Worm (Caenorhabditis elegans) whole organism, L4 larva: Measurements from ENCODE around the gene rpl-26.

Experiments
- D1046.2 ChIP-seq: fragments of 200-800 bp; sonication (Bioruptor generic); IDR thresholded peaks from 2 replicates; pipeline ENCODE4 v1.3.6; 2022; ENCODE audit warnings: missing genetic modification characterization, missing compliant biosample characterization
- F26F4.8 ChIP-seq: fragments of 200-800 bp; sonication (Bioruptor generic); conservative IDR thresholded peaks from 2 replicates; pipeline ENCODE4 v1.3.6; 2022; ENCODE audit warnings: missing genetic modification characterization, missing compliant biosample characterization
- F37D6.2 ChIP-seq: sonication (generic microtip); optimal IDR thresholded peaks from 2 replicates; lab custom pipeline; 2016; ENCODE audit warnings: mild to moderate bottlenecking, missing genetic modification characterization, missing compliant biosample characterization
- F44E2.7 ChIP-seq: fragments of 200-800 bp; sonication (Bioruptor generic); IDR thresholded peaks from 2 replicates; pipeline ENCODE4 v2.1.2; 2022; ENCODE audit warnings: missing genetic modification characterization, missing compliant biosample characterization
- R02D3.7 ChIP-seq: fragments of 150-350 bp; sonication (generic microtip); optimal IDR thresholded peaks from 3 replicates; lab custom pipeline; 2014; ENCODE audit warnings: missing biosample characterization, missing genetic modification characterization
- T26A8.4 ChIP-seq: fragments of 200-800 bp; sonication (Bioruptor generic); IDR thresholded peaks from 2 replicates; pipeline ENCODE4 v1.3.6; 2022; ENCODE audit warnings: missing genetic modification characterization, missing compliant biosample characterization
- aha-1 ChIP-seq: fragments of 150-350 bp; peaks from one replicate; lab custom pipeline; 2014; ENCODE audit warnings: missing biosample characterization, missing genetic modification characterization
- ama-1 ChIP-seq: fragments of 150-350 bp; optimal IDR thresholded peaks from 2 replicates; lab custom pipeline; 2014; ENCODE audit warnings: inconsistent platforms, mixed read lengths
- ceh-32 ChIP-seq: sonication (generic microtip); optimal IDR thresholded peaks from 2 replicates; lab custom pipeline; 2016; ENCODE audit warnings: mild to moderate bottlenecking, missing genetic modification characterization, missing compliant biosample characterization; ENCODE audit not compliant: poor library complexity
- ceh-44 ChIP-seq: fragments of 200-800 bp; sonication (Bioruptor generic); IDR thresholded peaks from 2 replicates; pipeline ENCODE4 v1.3.6; 2022; ENCODE audit warnings: missing genetic modification reagents, missing genetic modification characterization, missing compliant biosample characterization
- ces-1 ChIP-seq: fragments of 150-350 bp; sonication (generic microtip); optimal IDR thresholded peaks from 4 replicates; lab custom pipeline; 2014; ENCODE audit warnings: missing biosample characterization, missing genetic modification reagents, missing genetic modification characterization
- cey-2 ChIP-seq: sonication (generic microtip); optimal IDR thresholded peaks from 3 replicates; lab custom pipeline; 2017; ENCODE audit warnings: missing genetic modification characterization, mild to moderate bottlenecking, missing compliant biosample characterization, antibody characterized with exemption, borderline replicate concordance; ENCODE audit not compliant: insufficient read depth
- daf-12 ChIP-seq: fragments of 150-350 bp; optimal IDR thresholded peaks from 2 replicates; lab custom pipeline; 2014; ENCODE audit warnings: missing biosample characterization, missing genetic modification reagents, missing genetic modification characterization
- dmd-9 ChIP-seq: fragments of 200-800 bp; sonication (Bioruptor generic); IDR thresholded peaks from 2 replicates; pipeline ENCODE4 v1.3.6; 2022; ENCODE audit warnings: missing genetic modification reagents, missing genetic modification characterization, missing compliant biosample characterization
- dpl-1 ChIP-seq: fragments of 150-350 bp; optimal IDR thresholded peaks from 2 replicates; lab custom pipeline; 2014; ENCODE audit warnings: missing biosample characterization, missing genetic modification reagents, missing genetic modification characterization
- egl-27 ChIP-seq: sonication (generic microtip); optimal IDR thresholded peaks from 3 replicates; lab custom pipeline; 2017; ENCODE audit warnings: missing biosample characterization, missing genetic modification reagents, missing genetic modification characterization
- egl-43 ChIP-seq: fragments of 200-800 bp; sonication (Bioruptor generic); IDR thresholded peaks from 2 replicates; pipeline ENCODE4 v1.3.6; 2022; ENCODE audit warnings: missing genetic modification reagents, missing genetic modification characterization, missing compliant biosample characterization
- fkh-10 ChIP-seq: fragments of 150-350 bp; optimal IDR thresholded peaks from 2 replicates; lab custom pipeline; 2014; ENCODE audit warnings: missing biosample characterization, missing genetic modification reagents, missing genetic modification characterization
- fos-1 ChIP-seq: fragments of 150-350 bp; optimal IDR thresholded peaks from 2 replicates; lab custom pipeline; 2014; ENCODE audit warnings: missing biosample characterization, missing genetic modification characterization
- gei-8 ChIP-seq: fragments of 200-800 bp; sonication (Bioruptor generic); optimal IDR thresholded peaks from 2 replicates; lab custom pipeline; 2018; ENCODE audit warnings: mild to moderate bottlenecking, missing genetic modification characterization, missing compliant biosample characterization
- hlh-11 ChIP-seq: fragments of 200-800 bp; sonication (Bioruptor generic); optimal IDR thresholded peaks from 2 replicates; lab custom pipeline; 2018; ENCODE audit warnings: mild to moderate bottlenecking, missing genetic modification characterization, missing compliant biosample characterization
- hmg-1.1 ChIP-seq: fragments of 200-800 bp; sonication (Bioruptor generic); IDR thresholded peaks from 2 replicates; pipeline ENCODE4 v1.3.6; 2022; ENCODE audit warnings: missing genetic modification reagents, missing genetic modification characterization, missing compliant biosample characterization
- lin-38 ChIP-seq: fragments of 200-800 bp; sonication (Bioruptor generic); IDR thresholded peaks from 2 replicates; pipeline ENCODE4 v1.3.6; 2022; ENCODE audit warnings: missing genetic modification reagents, missing genetic modification characterization, missing compliant biosample characterization
- lsy-2 ChIP-seq, 2 experiments: fragments of 150-350 bp in 1 of 2; sonication (generic microtip) in 1 of 2; optimal IDR thresholded peaks; 2 replicates each; lab custom pipeline; 2014 to 2017; ENCODE audit warnings: missing biosample characterization in 2 of 2, missing genetic modification characterization in 2 of 2
- madf-5 ChIP-seq, 2 experiments: fragments of 200-800 bp; sonication (Bioruptor generic); IDR thresholded peaks; 2 replicates each; pipeline ENCODE4 v1.3.6; 2022; ENCODE audit warnings: missing compliant biosample characterization in 2 of 2, missing genetic modification characterization in 2 of 2
- mdl-1 ChIP-seq, 2 experiments: fragments of 150-350 bp in 1 of 2; sonication (generic microtip) in 1 of 2; optimal IDR thresholded peaks; 2 replicates each; lab custom pipeline; 2014 to 2017; ENCODE audit warnings: missing biosample characterization in 2 of 2, missing genetic modification characterization in 2 of 2
- mep-1 ChIP-seq: fragments of 150-350 bp; sonication (generic microtip); optimal IDR thresholded peaks from 3 replicates; lab custom pipeline; 2014; ENCODE audit warnings: missing biosample characterization, missing genetic modification characterization
- mes-2 ChIP-seq: sonication (generic microtip); optimal IDR thresholded peaks from 2 replicates; lab custom pipeline; 2016; ENCODE audit warnings: missing genotype, mild to moderate bottlenecking, missing genetic modification characterization, missing compliant biosample characterization; ENCODE audit not compliant: poor library complexity, severe bottlenecking
- mxl-2 ChIP-seq: fragments of 200-800 bp; sonication (Bioruptor generic); conservative IDR thresholded peaks from 2 replicates; pipeline ENCODE4 v1.3.6; 2022; ENCODE audit warnings: missing genetic modification reagents, missing genetic modification characterization, missing compliant biosample characterization
- nhr-11 ChIP-seq: fragments of 150-350 bp; optimal IDR thresholded peaks from 2 replicates; lab custom pipeline; 2014; ENCODE audit warnings: missing biosample characterization, missing genetic modification characterization
- nhr-111 ChIP-seq: fragments of 200-800 bp; sonication (Bioruptor generic); optimal IDR thresholded peaks from 2 replicates; lab custom pipeline; 2018; ENCODE audit warnings: mild to moderate bottlenecking, missing genetic modification characterization, missing compliant biosample characterization
- nhr-237 ChIP-seq: sonication (generic microtip); optimal IDR thresholded peaks from 2 replicates; lab custom pipeline; 2017; ENCODE audit warnings: missing biosample characterization, missing genetic modification characterization
- nhr-25 ChIP-seq: sonication (generic microtip); optimal IDR thresholded peaks from 2 replicates; lab custom pipeline; 2017; ENCODE audit warnings: missing genetic modification characterization, mild to moderate bottlenecking, missing compliant biosample characterization, antibody characterized with exemption, moderate library complexity, borderline replicate concordance; ENCODE audit not compliant: insufficient read depth
- nhr-28 ChIP-seq: fragments of 150-350 bp; optimal IDR thresholded peaks from 2 replicates; lab custom pipeline; 2014; ENCODE audit warnings: missing biosample characterization, missing genetic modification characterization
- nhr-42 ChIP-seq: fragments of 200-800 bp; sonication (Bioruptor generic); IDR thresholded peaks from 2 replicates; pipeline ENCODE4 v1.3.6; 2022; ENCODE audit warnings: missing genetic modification characterization, missing compliant biosample characterization
- nhr-48 ChIP-seq: sonication (generic microtip); optimal IDR thresholded peaks from 2 replicates; lab custom pipeline; 2016; ENCODE audit warnings: mild to moderate bottlenecking, missing genetic modification characterization, missing compliant biosample characterization
- nhr-6 ChIP-seq: fragments of 150-350 bp; optimal IDR thresholded peaks from 2 replicates; lab custom pipeline; 2014; ENCODE audit warnings: missing biosample characterization, missing genetic modification characterization
- nhr-77 ChIP-seq: fragments of 150-350 bp; optimal IDR thresholded peaks from 2 replicates; lab custom pipeline; 2014; ENCODE audit warnings: missing biosample characterization, missing genetic modification characterization
- rbr-2 ChIP-seq: sonication (generic microtip); optimal IDR thresholded peaks from 2 replicates; lab custom pipeline; 2016; ENCODE audit warnings: missing genotype, missing genetic modification characterization, missing compliant biosample characterization
- set-16 ChIP-seq: fragments of 200-800 bp; sonication (Bioruptor generic); IDR thresholded peaks from 2 replicates; pipeline ENCODE4 v1.3.6; 2022; ENCODE audit warnings: missing genetic modification reagents, missing genetic modification characterization, missing compliant biosample characterization
- snpc-1.2 ChIP-seq: fragments of 200-800 bp; sonication (Bioruptor generic); IDR thresholded peaks from 2 replicates; pipeline ENCODE4 v1.3.6; 2022; ENCODE audit warnings: missing genetic modification reagents, missing genetic modification characterization, missing compliant biosample characterization
- spr-3 ChIP-seq: fragments of 200-800 bp; sonication (Bioruptor generic); optimal IDR thresholded peaks from 2 replicates; lab custom pipeline; 2018; ENCODE audit warnings: mild to moderate bottlenecking, missing genetic modification characterization, missing compliant biosample characterization
- unc-39 ChIP-seq: sonication (generic microtip); optimal IDR thresholded peaks from 2 replicates; lab custom pipeline; 2017; ENCODE audit warnings: missing biosample characterization, missing genetic modification characterization
- zfp-2 ChIP-seq: sonication (generic microtip); optimal IDR thresholded peaks from 2 replicates; lab custom pipeline; 2016; ENCODE audit warnings: mild to moderate bottlenecking, missing genetic modification characterization, missing compliant biosample characterization
- ztf-11 ChIP-seq: fragments of 150-350 bp; optimal IDR thresholded peaks from 2 replicates; lab custom pipeline; 2014; ENCODE audit warnings: missing biosample characterization, missing genetic modification characterization

Gene rpl-26

ce11 chrII:8602337-8602944 lies at the start of gene rpl-26, which contains the start of gene cpf-1:
rpl-26 (plus strand) TSS chrII:8602785.
cpf-1 (minus strand) TSS chrII:8602440.
- TF ChIP-seq nhr-77 (peak; percentile 57), zfp-2 (tag; lab: Kevin White, UChicago) (no peak), unc-39 (no peak), nhr-28 (tag; lab: Kevin White, UChicago) (peak; percentile 78), egl-27 (tag; lab: Kevin White, UChicago) (no peak), ceh-44 (GFP tag; lab: Robert Waterston, UW) (no peak), lin-38 (GFP tag; lab: Robert Waterston, UW) (peak; percentile 63), ama-1 (lab: Kevin White, UChicago) (no peak), gei-8 (GFP tag; lab: Kevin White, UChicago) (no peak), mxl-2 (GFP tag; lab: Robert Waterston, UW) (no peak), F26F4.8 (GFP tag; lab: Robert Waterston, UW) (no peak), rbr-2 (peak; percentile 32), nhr-111 (GFP tag; lab: Kevin White, UChicago) (no peak), mes-2 (tag; lab: Kevin White, UChicago) (peak; percentile 78), D1046.2 (GFP tag; lab: Robert Waterston, UW) (no peak), mep-1 (no peak), lsy-2 (tag; optimal IDR thresholded peaks at IDR 0.05; lab: Kevin White, UChicago) (peak in 1 of 2 experiments; percentile 89), dpl-1 (GFP tag; lab: Kevin White, UChicago) (peak; percentile 70), ztf-11 (no peak), nhr-11 (tag; lab: Kevin White, UChicago) (peak; percentile 23), nhr-25 (no peak), F44E2.7 (GFP tag; lab: Robert Waterston, UW) (no peak), fkh-10 (GFP tag; lab: Kevin White, UChicago) (peak; percentile 24), madf-5 (GFP tag; IDR thresholded peaks at IDR 0.05; lab: Robert Waterston, UW) (no peak), ces-1 (GFP tag; lab: Kevin White, UChicago) (no peak), snpc-1.2 (GFP tag; lab: Robert Waterston, UW) (no peak), daf-12 (tag; lab: Kevin White, UChicago) (no peak), T26A8.4 (0 out of 2 replicates have a peak, but pooled peaks have one; percentile 11), F37D6.2 (tag; lab: Kevin White, UChicago) (no peak), mdl-1 (tag; optimal IDR thresholded peaks at IDR 0.05; lab: Kevin White, UChicago) (no peak), hmg-1.1 (GFP tag; lab: Robert Waterston, UW) (0 out of 2 replicates have a peak, but pooled peaks have one; percentile 21), hlh-11 (tag; lab: Kevin White, UChicago) (peak; percentile 28), nhr-48 (no peak), dmd-9 (GFP tag; lab: Robert Waterston, UW) (no peak), cey-2 (no peak), nhr-6 (tag; lab: Kevin White, UChicago) (peak; percentile 15), aha-1 (tag; lab: Kevin White, UChicago) (peak; percentile 61)

- TF ChIP-seq nhr-237 (tag; lab: Kevin White, UChicago) = no peak
- no peak for TF ChIP-seq mdl-1 (tag; optimal IDR thresholded peaks at IDR 0.05; lab: Kevin White, UChicago)
- TF ChIP-seq daf-12 (tag; lab: Kevin White, UChicago) = no peak
- TF ChIP-seq R02D3.7 (tag; lab: Kevin White, UChicago) = no peak
- TF ChIP-seq nhr-111 (GFP tag; lab: Kevin White, UChicago) = no peak
- TF ChIP-seq nhr-42 (GFP tag; lab: Robert Waterston, UW) = no peak
- no peak for TF ChIP-seq egl-43 (GFP tag; lab: Robert Waterston, UW)
- TF ChIP-seq fos-1 (tag; lab: Kevin White, UChicago) = no peak
- no peak for TF ChIP-seq spr-3
- TF ChIP-seq set-16 (GFP tag; lab: Robert Waterston, UW) = no peak
- TF ChIP-seq mes-2 (tag; lab: Kevin White, UChicago) = no peak
- TF ChIP-seq ceh-32 = no peak
- TF ChIP-seq snpc-1.2 (GFP tag; lab: Robert Waterston, UW) = no peak
- TF ChIP-seq F26F4.8 (GFP tag; lab: Robert Waterston, UW) = no peak
Observed at ce11 chrII:8554568-8554967, 48.0 kb upstream of the rpl-26 start.
